Worm (Caenorhabditis elegans) whole organism, L3 larva: ENCODE measurements around the gene Y54G11A.9.
A peak's percentile ranks its signal among the peaks of the same experiment; 100 is the strongest.
"Not testable (repeated sequence)": the region's sequence is repeated elsewhere in the genome, so short reads cannot be mapped to it uniquely, and the experiment has no call there.

Experiments used
- ceh-16 ChIP-seq: sonication (generic microtip); optimal IDR thresholded peaks from 2 replicates; lab custom pipeline; 2017; ENCODE audit warnings: missing biosample characterization, missing genetic modification characterization
- ceh-28 ChIP-seq: fragments of 150-350 bp; optimal IDR thresholded peaks from 2 replicates; lab custom pipeline; 2014; ENCODE audit warnings: missing biosample characterization, missing genetic modification reagents, missing genetic modification characterization
- ceh-82 ChIP-seq: fragments of 150-350 bp; optimal IDR thresholded peaks from 2 replicates; lab custom pipeline; 2014; ENCODE audit warnings: missing biosample characterization, missing genetic modification characterization
- ceh-9 ChIP-seq: sonication (generic microtip); optimal IDR thresholded peaks from 2 replicates; lab custom pipeline; 2018; ENCODE audit warnings: missing biosample characterization, missing genetic modification characterization
- egl-27 ChIP-seq: sonication (generic microtip); optimal IDR thresholded peaks from 4 replicates; lab custom pipeline; 2017; ENCODE audit warnings: missing biosample characterization, missing genetic modification reagents, missing genetic modification characterization
- egl-5 ChIP-seq: fragments of 150-350 bp; optimal IDR thresholded peaks from 2 replicates; lab custom pipeline; 2017; ENCODE audit warnings: missing biosample characterization, missing genetic modification reagents, missing genetic modification characterization, inconsistent platforms
- elt-1 ChIP-seq: fragments of 150-350 bp; optimal IDR thresholded peaks from 2 replicates; lab custom pipeline; 2014; ENCODE audit warnings: missing biosample characterization, missing genetic modification characterization
- elt-2 ChIP-seq: sonication (generic microtip); optimal IDR thresholded peaks from 2 replicates; lab custom pipeline; 2016; ENCODE audit warnings: missing genetic modification reagents, mild to moderate bottlenecking, missing genetic modification characterization, missing compliant biosample characterization
- elt-3 ChIP-seq, 3 experiments: fragments of 150-350 bp in 1 of 3; sonication (generic microtip) in 2 of 3; optimal IDR thresholded peaks; 2 replicates in 2 of 3; 4 replicates in 1 of 3; lab custom pipeline; 2014 to 2017; ENCODE audit warnings: missing biosample characterization in 3 of 3, missing genetic modification characterization in 3 of 3
- eor-1 ChIP-seq, 2 experiments: fragments of 150-350 bp; optimal IDR thresholded peaks; 2 replicates each; lab custom pipeline; 2014 to 2018; ENCODE audit warnings: missing biosample characterization in 2 of 2, missing genetic modification characterization in 2 of 2
- fkh-10 ChIP-seq: sonication (generic microtip); optimal IDR thresholded peaks from 2 replicates; lab custom pipeline; 2017; ENCODE audit warnings: missing biosample characterization, missing genetic modification reagents, missing genetic modification characterization
- fkh-2 ChIP-seq: fragments of 150-350 bp; optimal IDR thresholded peaks from 2 replicates; lab custom pipeline; 2014; ENCODE audit warnings: missing biosample characterization, missing genetic modification reagents, missing genetic modification characterization
- fos-1 ChIP-seq: fragments of 150-350 bp; optimal IDR thresholded peaks from 2 replicates; lab custom pipeline; 2014; ENCODE audit warnings: missing biosample characterization, missing genetic modification characterization
- hmg-11 ChIP-seq: sonication (generic microtip); optimal IDR thresholded peaks from 2 replicates; lab custom pipeline; 2016; ENCODE audit warnings: missing genetic modification characterization, missing compliant biosample characterization
- lin-15B ChIP-seq: fragments of 150-350 bp; optimal IDR thresholded peaks from 2 replicates; lab custom pipeline; 2014; ENCODE audit warnings: missing biosample characterization, missing genetic modification characterization
- lsy-12 ChIP-seq: sonication (generic microtip); optimal IDR thresholded peaks from 2 replicates; lab custom pipeline; 2016; ENCODE audit warnings: mild to moderate bottlenecking, missing genetic modification characterization, missing compliant biosample characterization
- mdl-1 ChIP-seq: fragments of 150-350 bp; optimal IDR thresholded peaks from 2 replicates; lab custom pipeline; 2014; ENCODE audit warnings: missing biosample characterization, missing genetic modification characterization
- mml-1 ChIP-seq: fragments of 150-350 bp; sonication (generic microtip); optimal IDR thresholded peaks from 3 replicates; lab custom pipeline; 2014; ENCODE audit warnings: missing biosample characterization, missing genetic modification characterization
- nhr-11 ChIP-seq: fragments of 150-350 bp; optimal IDR thresholded peaks from 2 replicates; lab custom pipeline; 2014; ENCODE audit warnings: missing biosample characterization, missing genetic modification characterization
- nhr-12 ChIP-seq: fragments of 150-350 bp; optimal IDR thresholded peaks from 2 replicates; lab custom pipeline; 2014; ENCODE audit warnings: missing biosample characterization, missing genetic modification characterization
- nhr-23 ChIP-seq: fragments of 150-350 bp; optimal IDR thresholded peaks from 2 replicates; lab custom pipeline; 2014; ENCODE audit warnings: missing biosample characterization, missing genetic modification reagents, missing genetic modification characterization
- nhr-25 ChIP-seq: sonication (generic microtip); optimal IDR thresholded peaks from 2 replicates; lab custom pipeline; 2017; ENCODE audit warnings: missing biosample characterization, missing genetic modification characterization
- nhr-28 ChIP-seq: fragments of 150-350 bp; optimal IDR thresholded peaks from 2 replicates; lab custom pipeline; 2014; ENCODE audit warnings: missing biosample characterization, missing genetic modification characterization
- nhr-43 ChIP-seq: sonication (generic microtip); optimal IDR thresholded peaks from 2 replicates; lab custom pipeline; 2016; ENCODE audit warnings: mild to moderate bottlenecking, missing genetic modification characterization, missing compliant biosample characterization; ENCODE audit not compliant: poor library complexity, severe bottlenecking
- nhr-77 ChIP-seq: fragments of 150-350 bp; optimal IDR thresholded peaks from 2 replicates; lab custom pipeline; 2014; ENCODE audit warnings: missing biosample characterization, missing genetic modification characterization
- pha-4 ChIP-seq: fragments of 150-350 bp; optimal IDR thresholded peaks from 2 replicates; lab custom pipeline; 2014; ENCODE audit warnings: missing biosample characterization, missing genetic modification reagents, missing genetic modification characterization
- sea-2 ChIP-seq: fragments of 150-350 bp; sonication (generic microtip); optimal IDR thresholded peaks from 4 replicates; lab custom pipeline; 2014; ENCODE audit warnings: missing biosample characterization, missing genetic modification reagents, missing genetic modification characterization
- snpc-4 ChIP-seq: fragments of 150-350 bp; optimal IDR thresholded peaks from 2 replicates; lab custom pipeline; 2014; ENCODE audit warnings: missing biosample characterization, missing genetic modification characterization
- tbx-2 ChIP-seq: sonication (generic microtip); optimal IDR thresholded peaks from 2 replicates; lab custom pipeline; 2016; ENCODE audit warnings: mild to moderate bottlenecking, missing genetic modification characterization, missing compliant biosample characterization
- unc-39 ChIP-seq: sonication (generic microtip); optimal IDR thresholded peaks from 4 replicates; lab custom pipeline; 2017; ENCODE audit warnings: missing biosample characterization, missing genetic modification characterization
- zag-1 ChIP-seq: fragments of 150-350 bp; optimal IDR thresholded peaks from 2 replicates; lab custom pipeline; 2014; ENCODE audit warnings: missing biosample characterization, missing genetic modification characterization
- ztf-4 ChIP-seq: fragments of 150-350 bp; optimal IDR thresholded peaks from 2 replicates; lab custom pipeline; 2014; ENCODE audit warnings: missing biosample characterization, missing genetic modification characterization

The Y54G11A.9 gene

DNA sequence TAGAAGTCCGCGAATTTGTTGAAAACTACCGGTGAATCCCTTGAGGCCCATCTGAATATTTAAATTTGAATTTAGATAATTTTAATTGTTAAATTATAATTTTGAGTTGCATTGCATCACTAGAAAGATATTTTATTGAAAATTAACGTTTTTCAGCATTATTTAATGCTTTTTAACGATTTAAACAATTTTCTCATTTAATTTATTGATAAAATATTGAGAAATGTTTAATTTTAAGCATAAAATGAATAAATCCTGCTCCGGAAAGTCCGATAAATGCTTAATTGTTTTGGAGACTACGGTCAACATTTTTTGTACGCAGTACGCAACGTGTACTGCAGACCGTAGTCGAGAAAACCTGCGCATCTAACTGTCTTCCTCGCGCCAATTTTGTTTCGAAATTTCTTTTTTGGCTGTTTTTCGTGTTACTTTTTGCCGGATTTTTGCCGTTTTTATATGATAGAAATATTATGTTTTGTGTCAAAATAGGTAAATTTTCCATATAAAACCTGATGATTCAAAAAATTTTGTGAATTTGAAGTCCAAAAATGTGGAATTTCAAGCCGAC is 3.2 kb upstream of the Y54G11A.9 start, which contains the start of the genes Y54G11A.17, lin-7 and elof-1 (continued):
- peak; percentile 51 for TF ChIP-seq nhr-43 (tag; lab: Kevin White, UChicago)
- peak; percentile 97 for TF ChIP-seq egl-5 (tag; lab: Kevin White, UChicago)
- TF ChIP-seq lsy-12 (tag; lab: Kevin White, UChicago) = peak; percentile 78
- TF ChIP-seq eor-1 (tag; optimal IDR thresholded peaks at IDR 0.05; lab: Kevin White, UChicago) = no peak
- peak; percentile 92 for TF ChIP-seq hmg-11 (tag; lab: Kevin White, UChicago)
- no peak for TF ChIP-seq nhr-28 (tag; lab: Kevin White, UChicago)
- TF ChIP-seq nhr-11 (tag; lab: Kevin White, UChicago) = no peak
- no peak for TF ChIP-seq zag-1
- no peak for TF ChIP-seq nhr-12 (tag; lab: Kevin White, UChicago)
- TF ChIP-seq tbx-2 (tag; lab: Kevin White, UChicago) = peak; percentile 23
- TF ChIP-seq ztf-4 (tag; lab: Kevin White, UChicago) = no peak
- peak; percentile 92 for TF ChIP-seq lin-15B
- no peak for TF ChIP-seq mml-1 (tag; lab: Kevin White, UChicago)

DNA sequence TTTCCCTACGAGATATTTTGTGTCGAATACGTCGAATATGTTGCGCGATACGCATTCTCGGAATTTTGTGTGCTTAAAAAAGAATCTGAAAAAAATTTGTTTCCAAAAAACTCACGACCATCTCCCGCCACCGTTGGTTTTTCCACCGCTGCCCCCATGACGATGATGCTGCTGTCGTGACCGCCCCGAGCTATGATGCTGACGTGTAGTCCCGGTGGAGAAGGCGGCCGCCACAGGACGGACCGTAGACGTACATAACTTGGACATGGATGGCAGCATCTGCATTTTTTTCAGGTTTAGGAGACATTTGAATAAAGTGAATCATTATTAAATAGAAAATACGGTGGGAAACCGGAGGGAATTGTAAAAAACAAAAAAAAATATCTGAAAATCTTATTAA is 2.1 kb downstream of the Y54G11A.9 start, which contains the start of gene ddl-3:
ddl-3 (minus strand) TSS at position 289 of the 400 bp plus-strand sequence.
- not testable (repeated sequence) for TF ChIP-seq ceh-82, nhr-11, mdl-1 (tag; lab: Kevin White, UChicago)
- TF ChIP-seq, all 47 proteins: peak for 0; not testable (repeated sequence) for 47

DNA sequence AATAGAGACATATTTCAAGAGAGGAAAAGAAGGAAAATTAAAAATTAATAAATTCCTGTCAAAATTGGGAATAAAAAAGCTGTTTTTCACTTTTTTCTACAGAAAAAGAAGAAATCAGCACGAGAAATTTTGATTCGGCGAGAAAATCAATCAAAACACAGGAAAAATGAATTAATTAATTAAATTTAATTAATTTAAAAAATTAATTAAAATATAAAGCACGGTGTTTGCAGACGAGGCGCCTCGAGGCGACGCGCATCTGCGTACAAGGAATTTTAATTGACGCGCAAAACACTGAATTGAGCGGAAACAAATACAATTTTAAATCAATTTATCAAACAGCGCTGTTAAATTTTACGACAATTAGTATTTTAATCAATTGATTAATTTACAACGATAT is 25.0 kb downstream of the Y54G11A.9 start:
- TF ChIP-seq unc-39 (tag; lab: Kevin White, UChicago) = no peak
- no peak for TF ChIP-seq nhr-28 (tag; lab: Kevin White, UChicago)
- TF ChIP-seq eor-1 (tag; optimal IDR thresholded peaks at IDR 0.05; lab: Kevin White, UChicago) = no peak
- no peak for TF ChIP-seq lin-15B
- no peak for TF ChIP-seq ceh-82 (tag; lab: Kevin White, UChicago)

DNA sequence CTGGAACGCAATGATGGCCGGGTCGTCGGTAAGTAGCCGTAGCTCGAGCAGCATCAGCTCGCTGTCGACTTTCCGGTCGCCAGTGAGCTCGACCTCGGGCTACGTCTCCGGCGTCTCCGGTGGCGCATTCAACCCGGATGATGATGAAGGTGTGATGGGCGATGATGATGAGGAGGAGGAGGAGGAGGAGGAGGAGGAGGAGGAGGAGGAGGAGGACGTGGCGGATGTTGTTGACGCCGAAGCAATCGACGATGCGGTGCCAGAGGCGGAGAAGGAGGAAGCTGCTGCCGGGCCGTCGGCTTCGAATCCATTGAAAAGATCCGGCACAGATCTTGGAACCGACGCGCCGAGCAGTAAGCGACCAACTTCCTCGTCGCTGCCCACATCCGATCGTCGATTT is 27.0 kb downstream of the Y54G11A.9 start:
- TF ChIP-seq egl-27 (tag; lab: Kevin White, UChicago) = no peak
- no peak for TF ChIP-seq ceh-9 (tag; lab: Kevin White, UChicago)
- TF ChIP-seq mml-1 (tag; lab: Kevin White, UChicago) = no peak
- no peak for TF ChIP-seq hmg-11 (tag; lab: Kevin White, UChicago)
- no peak for TF ChIP-seq elt-1 (tag; lab: Kevin White, UChicago)
- no peak for TF ChIP-seq fos-1
- TF ChIP-seq ceh-82 (tag; lab: Kevin White, UChicago) = no peak
- TF ChIP-seq elt-3 (tag; optimal IDR thresholded peaks at IDR 0.05; lab: Kevin White, UChicago) = no peak
- no peak for TF ChIP-seq ceh-16 (tag; lab: Kevin White, UChicago)
- TF ChIP-seq sea-2 (GFP tag; lab: Kevin White, UChicago) = no peak
- TF ChIP-seq fkh-10 = no peak
- no peak for TF ChIP-seq nhr-23
- TF ChIP-seq lsy-12 (tag; lab: Kevin White, UChicago) = no peak
- TF ChIP-seq ceh-28 (tag; lab: Kevin White, UChicago) = no peak
- TF ChIP-seq nhr-28 (tag; lab: Kevin White, UChicago) = no peak
- no peak for TF ChIP-seq pha-4 (tag; lab: Kevin White, UChicago)
- no peak for TF ChIP-seq eor-1 (tag; optimal IDR thresholded peaks at IDR 0.05; lab: Kevin White, UChicago)
- TF ChIP-seq snpc-4 (tag; lab: Kevin White, UChicago) = no peak
- TF ChIP-seq nhr-25 = no peak

DNA sequence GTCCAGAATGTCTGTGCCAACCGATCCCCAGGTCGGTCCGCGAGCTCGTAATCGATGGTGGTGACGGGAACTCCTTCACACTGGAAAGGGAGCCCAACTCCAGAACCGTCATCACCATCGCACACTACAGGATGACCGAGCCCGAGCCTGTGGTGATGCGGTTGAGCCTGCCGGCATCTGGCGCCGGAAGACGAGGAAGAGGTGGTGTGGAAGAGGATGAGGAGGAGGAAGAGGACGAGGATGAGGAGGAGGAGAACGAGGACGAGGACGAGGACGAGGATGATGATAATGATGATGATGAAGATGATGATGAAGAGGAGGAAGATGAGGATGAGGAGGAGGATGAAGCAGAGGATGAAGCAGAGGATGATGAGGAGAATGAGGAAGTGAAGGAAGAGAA is 28.2 kb downstream of the Y54G11A.9 start, which contains the start of gene Y54G11A.14:
Y54G11A.14 (plus strand) TSS at position 132 of the 400 bp plus-strand sequence.
- no peak for TF ChIP-seq fos-1
- no peak for TF ChIP-seq sea-2 (GFP tag; lab: Kevin White, UChicago)
- no peak for TF ChIP-seq fkh-10
- TF ChIP-seq mml-1 (tag; lab: Kevin White, UChicago) = no peak
- TF ChIP-seq nhr-28 (tag; lab: Kevin White, UChicago) = no peak
- no peak for TF ChIP-seq lsy-12 (tag; lab: Kevin White, UChicago)
- no peak for TF ChIP-seq nhr-77 (tag; lab: Kevin White, UChicago)
- TF ChIP-seq nhr-11 (tag; lab: Kevin White, UChicago) = no peak
- no peak for TF ChIP-seq nhr-23
- no peak for TF ChIP-seq elt-2 (tag; lab: Kevin White, UChicago)
- TF ChIP-seq nhr-25 = no peak
- TF ChIP-seq fkh-2 (tag; lab: Kevin White, UChicago) = no peak
- TF ChIP-seq tbx-2 (tag; lab: Kevin White, UChicago) = no peak
- TF ChIP-seq eor-1 (tag; optimal IDR thresholded peaks at IDR 0.05; lab: Kevin White, UChicago) = no peak
